Fruit fly (Drosophila melanogaster): ENCODE measurements around the gene Abp1.

Gene Abp1

dm6 chr3L:13519555-13520284 lies 33.6 kb upstream of the Abp1 start, which contains the start of gene CG10710 (continued):
- TF ChIP-seq CG1233 (GFP tag; optimal IDR thresholded peaks at IDR 0.05) (no peak), sd (tag; optimal IDR thresholded peaks at IDR 0.05) (peak; percentile 82)

- TF ChIP-seq CG1602 (GFP tag; optimal IDR thresholded peaks at IDR 0.05) (peak; percentile 93), Ada2b (GFP tag; IDR thresholded peaks at IDR 0.05) (peak; percentile 87), btn (GFP tag; optimal IDR thresholded peaks at IDR 0.05) (peak; percentile 38), Nf-YC (tag; optimal IDR thresholded peaks at IDR 0.05) (no peak), ATbp (GFP tag; optimal IDR thresholded peaks at IDR 0.05) (no peak), CG8924 (tag; optimal IDR thresholded peaks at IDR 0.05) (peak; percentile 82), CG34422 (GFP tag; IDR thresholded peaks at IDR 0.05) (peak; percentile 90), az2 (GFP tag; optimal IDR thresholded peaks at IDR 0.05) (peak; percentile 89), CG4282 (GFP tag; optimal IDR thresholded peaks at IDR 0.05) (peak; percentile 53), CG13287 (GFP tag; IDR thresholded peaks at IDR 0.05; ENCODE audit: partially characterized antibody) (peak; percentile 97), tgo (GFP tag; IDR thresholded peaks at IDR 0.05) (peak; percentile 87), D19A (tag; optimal IDR thresholded peaks at IDR 0.05) (no peak), CG6765 (GFP tag; optimal IDR thresholded peaks at IDR 0.05) (peak; percentile 15), Fer1 (GFP tag; optimal IDR thresholded peaks at IDR 0.05) (no peak), CG4404 (GFP tag; IDR thresholded peaks at IDR 0.05) (peak; percentile 90), CG1832 (GFP tag; optimal IDR thresholded peaks at IDR 0.05) (no peak), Dek (tag; optimal IDR thresholded peaks at IDR 0.05) (peak; percentile 87), cad (GFP tag; optimal IDR thresholded peaks at IDR 0.05) (no peak), TFAM (GFP tag; optimal IDR thresholded peaks at IDR 0.05) (peak; percentile 4), CG10543 (GFP tag; optimal IDR thresholded peaks at IDR 0.05) (no peak), wek (GFP tag; optimal IDR thresholded peaks at IDR 0.05) (peak; percentile 36), bsh (GFP tag; optimal IDR thresholded peaks at IDR 0.05) (peak in 1 of 2 experiments; percentile 83), CG12236 (GFP tag; optimal IDR thresholded peaks at IDR 0.05) (peak; percentile 76), disco-r (GFP tag; optimal IDR thresholded peaks at IDR 0.05) (peak; percentile 71), sens (GFP tag) (peak; percentile 98), BtbVII (GFP tag; optimal IDR thresholded peaks at IDR 0.05) (no peak), HLH54F (GFP tag; optimal IDR thresholded peaks at IDR 0.05) (peak; percentile 94), crol (GFP tag; IDR thresholded peaks at IDR 0.05) (no peak), Hsf (GFP tag; optimal IDR thresholded peaks at IDR 0.05) (peak; percentile 96), CG2129 (GFP tag; IDR thresholded peaks at IDR 0.05; ENCODE audit: partially characterized antibody) (peak; percentile 95), slbo (GFP tag; IDR thresholded peaks at IDR 0.05) (peak; percentile 97), CG18476 (GFP tag; optimal IDR thresholded peaks at IDR 0.05) (peak; percentile 81), CG1024 (GFP tag; IDR thresholded peaks at IDR 0.05) (peak; percentile 76), CG8478 (optimal IDR thresholded peaks at IDR 0.05) (no peak), fd102C (GFP tag; optimal IDR thresholded peaks at IDR 0.05) (no peak), BEAF-32 (GFP tag; optimal IDR thresholded peaks at IDR 0.05) (peak; percentile 99), fd3F (GFP tag; optimal IDR thresholded peaks at IDR 0.05) (peak; percentile 80), ara (GFP tag; IDR thresholded peaks at IDR 0.05) (peak; percentile 63; the same call in 1 of the 2 replicates), Mrtf (GFP tag; IDR thresholded peaks at IDR 0.05) (peak; percentile 80), Dp (GFP tag; optimal IDR thresholded peaks at IDR 0.05) (peak; percentile 21), CG10462 (GFP tag; optimal IDR thresholded peaks at IDR 0.05) (peak; percentile 75), cwo (GFP tag; optimal IDR thresholded peaks at IDR 0.05) (peak; percentile 37), Gsc (GFP tag; IDR thresholded peaks at IDR 0.05) (peak; percentile 30; the same call in 1 of the 2 replicates), CG4730 (GFP tag; IDR thresholded peaks at IDR 0.05) (peak; percentile 86), Chrac-16 (GFP tag; optimal IDR thresholded peaks at IDR 0.05) (peak; percentile 94), CG2116 (GFP tag; optimal IDR thresholded peaks at IDR 0.05) (peak; percentile 93)
Observed at dm6 chr3L:13513112-13513538, 27.0 kb upstream of the Abp1 start, which contains the start of the genes Vps36 and Liprin-beta. TSS of gene Vps36 (minus strand) at chr3L:13513112. TSS of gene Liprin-beta (plus strand) at chr3L:13513254.

All from whole organism, embryonic.